Fruit fly (Drosophila melanogaster) whole organism, embryonic: ENCODE measurements around the gene Art3.

Experiments
- Ada2b ChIP-seq: fragments of 200-800 bp; sonication (Bioruptor generic); IDR thresholded peaks from 2 replicates; pipeline ENCODE4 v1.3.6; 2022; ENCODE audit warnings: missing biosample characterization, missing genetic modification characterization
- BEAF-32 ChIP-seq: fragments of 200-800 bp; sonication (Bioruptor generic); optimal IDR thresholded peaks from 3 replicates; lab custom pipeline; 2017; ENCODE audit warnings: missing biosample characterization, missing genetic modification characterization, mild to moderate bottlenecking, moderate library complexity, missing genetic modification reagents
- Bgb ChIP-seq: fragments of 200-800 bp; sonication (Bioruptor generic); IDR thresholded peaks from 2 replicates; pipeline ENCODE4 v1.3.6; 2022; ENCODE audit warnings: missing biosample characterization, missing genetic modification characterization; ENCODE audit not compliant: partially characterized antibody
- CG10274 ChIP-seq: fragments of 200-800 bp; sonication (Bioruptor generic); optimal IDR thresholded peaks from 3 replicates; lab custom pipeline; 2017; ENCODE audit warnings: missing biosample characterization, mild to moderate bottlenecking, missing genetic modification characterization
- CG10462 ChIP-seq: fragments of 200-800 bp; sonication (Bioruptor generic); optimal IDR thresholded peaks from 2 replicates; lab custom pipeline; 2016; ENCODE audit warnings: missing biosample characterization, missing genetic modification characterization
- CG12942 ChIP-seq: fragments of 200-800 bp; sonication (Bioruptor generic); optimal IDR thresholded peaks from 3 replicates; lab custom pipeline; 2016; ENCODE audit warnings: missing biosample characterization, missing genetic modification characterization
- CG14710 ChIP-seq: fragments of 200-800 bp; sonication (Bioruptor generic); optimal IDR thresholded peaks from 3 replicates; lab custom pipeline; 2019; ENCODE audit warnings: missing biosample characterization, mild to moderate bottlenecking, missing genetic modification characterization, moderate library complexity
- CG15073 ChIP-seq: fragments of 200-800 bp; sonication (Bioruptor generic); optimal IDR thresholded peaks from 2 replicates; lab custom pipeline; 2016; ENCODE audit warnings: missing biosample characterization, missing genetic modification characterization
- CG17186 ChIP-seq: fragments of 200-800 bp; sonication (Bioruptor generic); optimal IDR thresholded peaks from 3 replicates; lab custom pipeline; 2017; ENCODE audit warnings: missing biosample characterization, missing genetic modification reagents, missing genetic modification characterization
- CG17612 ChIP-seq: fragments of 200-800 bp; sonication (Bioruptor generic); IDR thresholded peaks from 2 replicates; pipeline ENCODE4 v1.3.6; 2022; ENCODE audit warnings: missing biosample characterization, missing genetic modification characterization
- CG1832 ChIP-seq: fragments of 200-800 bp; sonication (Bioruptor generic); optimal IDR thresholded peaks from 2 replicates; lab custom pipeline; 2017; ENCODE audit warnings: missing biosample characterization, mild to moderate bottlenecking, missing genetic modification characterization, inconsistent platforms
- CG2120 ChIP-seq: fragments of 200-800 bp; sonication (Bioruptor generic); optimal IDR thresholded peaks from 3 replicates; lab custom pipeline; 2016; ENCODE audit warnings: missing biosample characterization, missing genetic modification characterization
- CG2199 ChIP-seq: fragments of 200-800 bp; sonication (Bioruptor generic); IDR thresholded peaks from 3 replicates; pipeline ENCODE4 v1.3.6; 2022; ENCODE audit warnings: missing biosample characterization, missing genetic modification characterization
- CG2875 ChIP-seq: fragments of 200-800 bp; sonication (Bioruptor generic); optimal IDR thresholded peaks from 2 replicates; lab custom pipeline; 2017; ENCODE audit warnings: missing biosample characterization, mild to moderate bottlenecking, missing genetic modification characterization, missing genetic modification reagents
- CG3163 ChIP-seq: fragments of 200-800 bp; sonication (Bioruptor generic); optimal IDR thresholded peaks from 3 replicates; lab custom pipeline; 2016; ENCODE audit warnings: missing biosample characterization, missing genetic modification characterization
- CG4424 ChIP-seq: fragments of 200-800 bp; sonication (Bioruptor generic); optimal IDR thresholded peaks from 3 replicates; lab custom pipeline; 2016; ENCODE audit warnings: missing biosample characterization, missing genetic modification characterization
- CG5180 ChIP-seq: fragments of 200-800 bp; sonication (Bioruptor generic); optimal IDR thresholded peaks from 3 replicates; lab custom pipeline; 2017; ENCODE audit warnings: missing biosample characterization, missing genetic modification characterization, mild to moderate bottlenecking, moderate library complexity, missing genetic modification reagents
- CG7372 ChIP-seq: fragments of 200-800 bp; sonication (Bioruptor generic); IDR thresholded peaks from 2 replicates; pipeline ENCODE4 v1.3.6; 2022; ENCODE audit warnings: missing biosample characterization, missing genetic modification characterization
- CG7786 ChIP-seq: fragments of 200-800 bp; sonication (Bioruptor generic); optimal IDR thresholded peaks from 2 replicates; lab custom pipeline; 2016; ENCODE audit warnings: missing biosample characterization, missing genetic modification characterization
- CG7987 ChIP-seq: fragments of 200-800 bp; sonication (Bioruptor generic); optimal IDR thresholded peaks from 2 replicates; lab custom pipeline; 2018; ENCODE audit warnings: missing biosample characterization, mild to moderate bottlenecking, missing genetic modification characterization, moderate library complexity
- CG8478 ChIP-seq: fragments of >200 bp; optimal IDR thresholded peaks from 2 replicates; lab custom pipeline; 2018
- CG8944 ChIP-seq: fragments of 200-800 bp; sonication (Bioruptor generic); optimal IDR thresholded peaks from 3 replicates; lab custom pipeline; 2016; ENCODE audit warnings: missing biosample characterization, missing genetic modification characterization
- CG9876 ChIP-seq: fragments of 200-800 bp; sonication (Bioruptor generic); optimal IDR thresholded peaks from 2 replicates; lab custom pipeline; 2016; ENCODE audit warnings: missing biosample characterization, missing genetic modification characterization
- D ChIP-seq, 2 experiments: fragments of 200-800 bp in 1 of 2; fragments of >200 bp in 1 of 2; sonication (Bioruptor generic) in 1 of 2; optimal IDR thresholded peaks; 2 replicates in 1 of 2; 3 replicates in 1 of 2; lab custom pipeline; 2017; ENCODE audit warnings: mild to moderate bottlenecking in 1 of 2, missing biosample characterization in 1 of 2, missing genetic modification characterization in 1 of 2, missing genetic modification reagents in 1 of 2
- Dbx ChIP-seq: fragments of 200-800 bp; sonication (Bioruptor generic); IDR thresholded peaks from 3 replicates; pipeline ENCODE4 v1.3.6; 2022; ENCODE audit warnings: missing biosample characterization, missing genetic modification characterization
- Dip2 ChIP-seq: fragments of 200-800 bp; sonication (Bioruptor generic); IDR thresholded peaks from 2 replicates; pipeline ENCODE4 v1.3.6; 2022; ENCODE audit warnings: missing biosample characterization, missing genetic modification characterization
- Hmx ChIP-seq: fragments of 200-800 bp; sonication (Bioruptor generic); optimal IDR thresholded peaks from 2 replicates; lab custom pipeline; 2016; ENCODE audit warnings: missing biosample characterization, missing genetic modification characterization
- NC2α ChIP-seq: fragments of 200-800 bp; sonication (Bioruptor generic); optimal IDR thresholded peaks from 2 replicates; lab custom pipeline; 2016; ENCODE audit warnings: missing biosample characterization, missing genetic modification characterization
- TFAM ChIP-seq: fragments of 200-800 bp; sonication (Bioruptor generic); optimal IDR thresholded peaks from 2 replicates; lab custom pipeline; 2017; ENCODE audit warnings: missing biosample characterization, missing genetic modification characterization, inconsistent platforms
- aop ChIP-seq: fragments of 200-800 bp; sonication (Bioruptor generic); IDR thresholded peaks from 2 replicates; pipeline ENCODE4 v1.3.6; 2022; ENCODE audit warnings: missing biosample characterization, missing genetic modification characterization
- bbx ChIP-seq: fragments of 200-800 bp; sonication (Bioruptor generic); IDR thresholded peaks from 2 replicates; pipeline ENCODE4 v1.3.6; 2022; ENCODE audit warnings: missing biosample characterization, missing genetic modification characterization; ENCODE audit not compliant: partially characterized antibody
- chinmo ChIP-seq: fragments of 200-800 bp; sonication (Bioruptor generic); IDR thresholded peaks from 4 replicates; pipeline ENCODE4 v1.3.6; 2022; ENCODE audit warnings: missing biosample characterization, missing genetic modification characterization; ENCODE audit not compliant: partially characterized antibody
- corto ChIP-seq: fragments of 200-800 bp; sonication (Bioruptor generic); optimal IDR thresholded peaks from 2 replicates; lab custom pipeline; 2016; ENCODE audit warnings: missing biosample characterization, mild to moderate bottlenecking, missing genetic modification characterization, moderate library complexity
- dysf ChIP-seq: fragments of 200-800 bp; sonication (Bioruptor generic); IDR thresholded peaks from 3 replicates; pipeline ENCODE4 v1.3.6; 2022; ENCODE audit warnings: missing biosample characterization, missing genetic modification characterization
- fd3F ChIP-seq: fragments of 200-800 bp; sonication (Bioruptor generic); optimal IDR thresholded peaks from 2 replicates; lab custom pipeline; 2018; ENCODE audit warnings: missing biosample characterization, mild to moderate bottlenecking, missing genetic modification characterization, moderate library complexity
- gsb ChIP-seq: fragments of 200-800 bp; sonication (Bioruptor generic); IDR thresholded peaks from 2 replicates; pipeline ENCODE4 v1.3.6; 2022; ENCODE audit warnings: missing biosample characterization, missing genetic modification characterization
- inv ChIP-seq: fragments of 200-800 bp; sonication (Bioruptor generic); IDR thresholded peaks from 2 replicates; pipeline ENCODE4 v1.3.6; 2022; ENCODE audit warnings: missing biosample characterization, missing genetic modification characterization; ENCODE audit not compliant: partially characterized antibody
- lilli ChIP-seq: fragments of 200-800 bp; sonication (Bioruptor generic); optimal IDR thresholded peaks from 3 replicates; lab custom pipeline; 2016; ENCODE audit warnings: missing biosample characterization, missing genetic modification characterization
- mam ChIP-seq: fragments of 200-800 bp; sonication (Bioruptor generic); optimal IDR thresholded peaks from 3 replicates; lab custom pipeline; 2016; ENCODE audit warnings: missing biosample characterization, missing genetic modification characterization
- nom ChIP-seq: fragments of 200-800 bp; sonication (Bioruptor generic); optimal IDR thresholded peaks from 2 replicates; lab custom pipeline; 2017; ENCODE audit warnings: missing biosample characterization, missing genetic modification characterization, mild to moderate bottlenecking, moderate library complexity, missing genetic modification reagents
- pb ChIP-seq: fragments of 200-800 bp; sonication (Bioruptor generic); optimal IDR thresholded peaks from 3 replicates; lab custom pipeline; 2016; ENCODE audit warnings: missing biosample characterization, missing genetic modification characterization
- pho ChIP-seq: fragments of 200-800 bp; sonication (Bioruptor generic); optimal IDR thresholded peaks from 2 replicates; lab custom pipeline; 2016; ENCODE audit warnings: missing biosample characterization, missing genetic modification characterization
- ranshi ChIP-seq: fragments of 200-800 bp; sonication (Bioruptor generic); IDR thresholded peaks from 2 replicates; pipeline ENCODE4 v1.3.6; 2022; ENCODE audit warnings: missing biosample characterization, missing genetic modification characterization
- shn ChIP-seq: fragments of 200-800 bp; sonication (Bioruptor generic); optimal IDR thresholded peaks from 3 replicates; lab custom pipeline; 2016; ENCODE audit warnings: missing biosample characterization, missing genetic modification characterization
- tin ChIP-seq: fragments of 200-800 bp; sonication (Bioruptor generic); optimal IDR thresholded peaks from 3 replicates; lab custom pipeline; 2016; ENCODE audit warnings: missing biosample characterization, missing genetic modification characterization
- trem ChIP-seq: fragments of 200-800 bp; optimal IDR thresholded peaks from 3 replicates; lab custom pipeline; 2019; ENCODE audit warnings: missing biosample characterization, mild to moderate bottlenecking, missing genetic modification characterization, moderate library complexity
- unpg ChIP-seq: fragments of 200-800 bp; sonication (Bioruptor generic); optimal IDR thresholded peaks from 3 replicates; lab custom pipeline; 2018; ENCODE audit warnings: missing biosample characterization, mild to moderate bottlenecking, missing genetic modification characterization, moderate library complexity
- zfh2 ChIP-seq: fragments of 200-800 bp; sonication (Bioruptor generic); optimal IDR thresholded peaks from 2 replicates; lab custom pipeline; 2016; ENCODE audit warnings: missing biosample characterization, missing genetic modification characterization

The Art3 gene

DNA sequence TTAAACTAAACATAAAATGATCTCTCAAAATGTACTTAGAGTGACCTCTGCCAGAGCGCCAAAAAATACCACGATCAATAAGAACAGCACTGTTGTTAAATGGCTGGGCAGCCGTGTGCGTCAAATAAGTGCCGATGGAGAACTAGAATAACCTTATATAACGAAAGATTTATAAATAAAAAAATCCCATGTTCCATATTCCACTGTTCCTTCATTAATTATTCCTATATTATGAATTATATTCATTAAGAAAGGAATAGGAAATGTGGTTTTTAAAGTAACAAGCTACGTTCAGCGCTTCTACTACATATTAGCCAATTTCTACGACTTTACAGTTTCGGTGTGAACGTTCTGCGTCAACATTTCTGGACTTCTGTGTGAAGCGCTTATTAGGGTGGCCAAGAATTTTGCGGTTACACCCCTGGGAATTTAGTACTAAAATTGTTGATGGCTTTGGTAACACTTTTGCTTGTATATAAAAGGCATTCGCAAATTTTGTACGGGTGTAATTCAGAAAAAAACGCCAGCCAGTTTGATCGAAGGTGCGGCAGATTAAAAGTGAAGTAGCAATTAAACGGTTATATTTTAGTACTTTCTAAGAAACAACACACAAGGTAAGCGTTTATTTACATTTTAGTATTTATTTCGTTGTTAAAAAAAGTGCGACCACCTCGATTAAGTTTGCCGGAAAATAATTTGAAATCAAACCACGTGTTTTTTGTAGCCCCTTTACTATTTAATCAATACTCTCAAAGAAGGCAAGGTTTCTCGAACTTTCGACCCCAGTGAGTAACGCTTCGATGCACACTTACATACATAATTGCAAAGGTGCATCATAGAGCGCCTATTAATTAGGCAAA is 13.2 kb upstream of the Art3 start, which contains the start of the genes tefu and Hsc70-4 (continued):
- TF ChIP-seq bbx (GFP tag; lab: Robert Waterston, UW), result no peak
- peak; percentile 53 for TF ChIP-seq CG3163 (GFP tag; lab: Kevin White, UChicago)
- TF ChIP-seq CG10274, result peak; percentile 23
- TF ChIP-seq CG15073 (GFP tag; lab: Kevin White, UChicago), result no peak
- peak; percentile 62 for TF ChIP-seq pho (GFP tag; lab: Kevin White, UChicago)
- TF ChIP-seq CG2199, result peak; percentile 64; the same call in 2 of the 3 replicates
- no peak for TF ChIP-seq CG8478 (lab: Kevin White, UChicago)
- TF ChIP-seq mam, result peak; percentile 88
- peak; percentile 73 for TF ChIP-seq CG7372 (GFP tag; lab: Robert Waterston, UW)
- peak; percentile 76 for TF ChIP-seq CG12942 (GFP tag; lab: Kevin White, UChicago)
- TF ChIP-seq CG7786 (GFP tag; lab: Kevin White, UChicago), result peak; percentile 60
- peak; percentile 58 for TF ChIP-seq BEAF-32 (GFP tag; lab: Kevin White, UChicago)
- TF ChIP-seq nom (GFP tag; lab: Kevin White, UChicago), result peak; percentile 64
- peak; percentile 28 for TF ChIP-seq CG10462 (GFP tag; lab: Kevin White, UChicago)
- peak; percentile 82 for TF ChIP-seq CG4424 (GFP tag; lab: Kevin White, UChicago)
- no peak for TF ChIP-seq Hmx (GFP tag; lab: Kevin White, UChicago)
- TF ChIP-seq D (optimal IDR thresholded peaks at IDR 0.05; lab: Kevin White, UChicago), result no peak
- TF ChIP-seq D (GFP tag; optimal IDR thresholded peaks at IDR 0.05; lab: Kevin White, UChicago), result peak; percentile 34
- peak; percentile 64 for TF ChIP-seq CG9876 (GFP tag; lab: Kevin White, UChicago)
- TF ChIP-seq aop (GFP tag; lab: Robert Waterston, UW), result no peak
- TF ChIP-seq shn (GFP tag; lab: Kevin White, UChicago), result peak; percentile 77
- TF ChIP-seq unpg (GFP tag; lab: Kevin White, UChicago), result peak; percentile 62
- TF ChIP-seq CG1832 (GFP tag; lab: Kevin White, UChicago), result no peak
- peak; percentile 89 for TF ChIP-seq ranshi (GFP tag; lab: Robert Waterston, UW)
- TF ChIP-seq CG2120, result peak; percentile 84
- no peak for TF ChIP-seq CG2875 (GFP tag; lab: Kevin White, UChicago)
- TF ChIP-seq CG8944 (GFP tag; lab: Kevin White, UChicago), result peak; percentile 48
- peak; percentile 85 for TF ChIP-seq dysf (GFP tag; lab: Robert Waterston, UW)
- no peak for TF ChIP-seq inv (GFP tag; lab: Robert Waterston, UW)
- no peak for TF ChIP-seq TFAM (GFP tag; lab: Kevin White, UChicago)
- no peak for TF ChIP-seq CG5180 (GFP tag; lab: Kevin White, UChicago)
- TF ChIP-seq CG17612 (GFP tag; lab: Robert Waterston, UW), result peak; percentile 69
- 0 out of 2 replicates have a peak, but pooled peaks have one; percentile 43 for TF ChIP-seq gsb
- TF ChIP-seq CG17186 (GFP tag; lab: Kevin White, UChicago), result peak; percentile 89
- TF ChIP-seq lilli, result peak; percentile 69
- peak; percentile 78 for TF ChIP-seq tin
- peak; percentile 28; the same call in 1 of the 2 replicates for TF ChIP-seq Bgb (GFP tag; lab: Robert Waterston, UW)
- peak; percentile 65 for TF ChIP-seq trem (tag; lab: Kevin White, UChicago)
- peak; percentile 81 for TF ChIP-seq zfh2
- TF ChIP-seq NC2α (GFP tag; lab: Kevin White, UChicago), result peak; percentile 76
- 0 out of 2 replicates have a peak, but pooled peaks have one; percentile 28 for TF ChIP-seq Dip2 (GFP tag; lab: Robert Waterston, UW)
- peak; percentile 75 for TF ChIP-seq Ada2b (GFP tag; lab: Robert Waterston, UW)
- peak; percentile 14 for TF ChIP-seq CG7987
- TF ChIP-seq Dbx, result peak; percentile 74
- peak; percentile 33 for TF ChIP-seq fd3F
- no peak for TF ChIP-seq corto
- peak; percentile 92 for TF ChIP-seq CG14710
- TF ChIP-seq pb (GFP tag; lab: Kevin White, UChicago), result no peak
- peak; percentile 63; the same call in 1 of the 4 replicates for TF ChIP-seq chinmo
